Fruit fly (Drosophila melanogaster) whole organism, wandering third instar larva: ENCODE measurements around the gene CG11322.
A peak's percentile ranks its signal among the peaks of the same experiment; 100 is the strongest.

Experiments used
- Abd-B ChIP-seq: fragments of >200 bp; optimal IDR thresholded peaks from 2 replicates; lab custom pipeline; 2017; ENCODE audit warnings: missing biosample characterization, missing genetic modification characterization
- CG32264 ChIP-seq: fragments of 200-800 bp; sonication (Bioruptor generic); optimal IDR thresholded peaks from 2 replicates; lab custom pipeline; 2016; ENCODE audit warnings: missing biosample characterization, missing genetic modification characterization
- CG9705 ChIP-seq: fragments of 200-800 bp; sonication (Bioruptor generic); optimal IDR thresholded peaks from 2 replicates; lab custom pipeline; 2018; ENCODE audit warnings: missing biosample characterization, mild to moderate bottlenecking, missing genetic modification characterization
- CrebA ChIP-seq: fragments of 200-800 bp; sonication (Bioruptor generic); optimal IDR thresholded peaks from 2 replicates; lab custom pipeline; 2016; ENCODE audit warnings: missing biosample characterization, mild to moderate bottlenecking, missing genetic modification characterization, borderline replicate concordance
- Dfd ChIP-seq: fragments of >200 bp; optimal IDR thresholded peaks from 2 replicates; lab custom pipeline; 2017; ENCODE audit warnings: missing biosample characterization, missing genetic modification characterization
- Dif ChIP-seq: fragments of 200-275, 200-300 bp; sonication (Bioruptor generic); optimal IDR thresholded peaks from 2 replicates; lab custom pipeline; 2018; ENCODE audit warnings: missing biosample characterization, missing genetic modification characterization; ENCODE audit not compliant: partially characterized antibody
- HLH106 ChIP-seq: fragments of 200-800 bp; optimal IDR thresholded peaks from 3 replicates; lab custom pipeline; 2019; ENCODE audit warnings: missing biosample characterization, mild to moderate bottlenecking, missing genetic modification characterization, moderate library complexity
- Hr78 ChIP-seq: fragments of >200 bp; optimal IDR thresholded peaks from 2 replicates; lab custom pipeline; 2017; ENCODE audit warnings: missing biosample characterization, missing genetic modification characterization
- Mio ChIP-seq: sonication (Bioruptor generic); optimal IDR thresholded peaks from 2 replicates; lab custom pipeline; 2016; ENCODE audit warnings: missing biosample characterization, missing genetic modification characterization
- Myc ChIP-seq: fragments of >200 bp; optimal IDR thresholded peaks from 2 replicates; lab custom pipeline; 2017
- N ChIP-seq: fragments of >200 bp; optimal IDR thresholded peaks from 2 replicates; lab custom pipeline; 2018; ENCODE audit warnings: missing biosample characterization, missing external identifiers, missing genetic modification characterization
- OdsH ChIP-seq: fragments of 200-800 bp; sonication (Bioruptor generic); optimal IDR thresholded peaks from 2 replicates; lab custom pipeline; 2016; ENCODE audit warnings: missing biosample characterization, mild to moderate bottlenecking, missing genetic modification characterization
- Rel ChIP-seq, 2 experiments: fragments of 200-800 bp; sonication (Bioruptor generic) in 1 of 2; optimal IDR thresholded peaks; 2 replicates in 1 of 2; 3 replicates in 1 of 2; lab custom pipeline; 2016 to 2019; ENCODE audit warnings: mild to moderate bottlenecking in 2 of 2, missing biosample characterization in 2 of 2, missing genetic modification characterization in 2 of 2, moderate library complexity in 1 of 2
- Sp1 ChIP-seq: fragments of 200-800 bp; sonication (Bioruptor generic); optimal IDR thresholded peaks from 3 replicates; lab custom pipeline; 2019; ENCODE audit warnings: missing biosample characterization, mild to moderate bottlenecking, missing genetic modification characterization, moderate library complexity
- Vsx2 ChIP-seq: fragments of 200-300, 225-300 bp; sonication (Bioruptor generic); optimal IDR thresholded peaks from 2 replicates; lab custom pipeline; 2018; ENCODE audit warnings: missing biosample characterization, missing genetic modification characterization; ENCODE audit not compliant: partially characterized antibody
- br ChIP-seq: fragments of 200-800 bp; sonication (Bioruptor generic); optimal IDR thresholded peaks from 2 replicates; lab custom pipeline; 2016; ENCODE audit warnings: missing biosample characterization, missing genetic modification characterization
- brk ChIP-seq: fragments of 200-800 bp; sonication (Bioruptor generic); optimal IDR thresholded peaks from 2 replicates; lab custom pipeline; 2016; ENCODE audit warnings: missing biosample characterization, mild to moderate bottlenecking, missing genetic modification characterization
- dl ChIP-seq, 2 experiments: fragments of 175-275, 200-275 bp in 1 of 2; fragments of 200-275 bp in 1 of 2; sonication (Bioruptor generic); optimal IDR thresholded peaks; lab custom pipeline; 2018; ENCODE audit warnings: mild to moderate bottlenecking in 2 of 2, missing biosample characterization in 2 of 2, missing genetic modification characterization in 2 of 2, moderate library complexity in 2 of 2; ENCODE audit not compliant: partially characterized antibody in 2 of 2, insufficient read depth in 1 of 2
- dmrt93B ChIP-seq: fragments of 200-800 bp; sonication (Bioruptor generic); optimal IDR thresholded peaks from 2 replicates; lab custom pipeline; 2018; ENCODE audit warnings: missing biosample characterization, mild to moderate bottlenecking, missing genetic modification characterization
- dsf ChIP-seq: sonication (Bioruptor generic); optimal IDR thresholded peaks from 2 replicates; lab custom pipeline; 2016; ENCODE audit warnings: missing biosample characterization, missing genetic modification characterization, borderline replicate concordance
- ey ChIP-seq: fragments of 200-800 bp; sonication (Bioruptor generic); optimal IDR thresholded peaks from 2 replicates; lab custom pipeline; 2016; ENCODE audit warnings: missing biosample characterization, missing genetic modification characterization
- fru ChIP-seq: fragments of 200-800 bp; sonication (Bioruptor generic); optimal IDR thresholded peaks from 3 replicates; lab custom pipeline; 2016; ENCODE audit warnings: missing biosample characterization, mild to moderate bottlenecking, missing genetic modification characterization
- h ChIP-seq: fragments of 200-800 bp; sonication (Bioruptor generic); optimal IDR thresholded peaks from 3 replicates; lab custom pipeline; 2016; ENCODE audit warnings: missing biosample characterization, mild to moderate bottlenecking, missing genetic modification characterization
- jim ChIP-seq: fragments of 175-275, 200-325 bp; sonication (Bioruptor generic); optimal IDR thresholded peaks from 2 replicates; lab custom pipeline; 2016; ENCODE audit warnings: missing biosample characterization, mild to moderate bottlenecking, missing genetic modification characterization
- psq ChIP-seq: fragments of 200-800 bp; sonication (Bioruptor generic); optimal IDR thresholded peaks from 3 replicates; lab custom pipeline; 2017; ENCODE audit warnings: missing biosample characterization, mild to moderate bottlenecking, missing genetic modification characterization, moderate library complexity
- rgr ChIP-seq: fragments of 200-800 bp; sonication (Bioruptor generic); optimal IDR thresholded peaks from 3 replicates; lab custom pipeline; 2016; ENCODE audit warnings: missing biosample characterization, mild to moderate bottlenecking, missing genetic modification characterization
- sage ChIP-seq: fragments of 200-800 bp; sonication (Bioruptor generic); optimal IDR thresholded peaks from 2 replicates; lab custom pipeline; 2016; ENCODE audit warnings: missing biosample characterization, mild to moderate bottlenecking, missing genetic modification characterization
- sv ChIP-seq: fragments of 200-800 bp; sonication (Bioruptor generic); optimal IDR thresholded peaks from 3 replicates; lab custom pipeline; 2016; ENCODE audit warnings: missing biosample characterization, missing genetic modification characterization
- tai ChIP-seq: sonication (Bioruptor generic); optimal IDR thresholded peaks from 2 replicates; lab custom pipeline; 2016; ENCODE audit warnings: missing biosample characterization, missing genetic modification characterization
- usp ChIP-seq: fragments of >200 bp; optimal IDR thresholded peaks from 2 replicates; lab custom pipeline; 2017; ENCODE audit warnings: missing biosample characterization, missing genetic modification characterization
- woc ChIP-seq: sonication (Bioruptor generic); optimal IDR thresholded peaks from 2 replicates; lab custom pipeline; 2016; ENCODE audit warnings: missing biosample characterization, mild to moderate bottlenecking, missing genetic modification characterization

Gene CG11322

dm6 chr2L:6741980-6742591, 17.3 kb downstream of the CG11322 start, which contains the start of gene meng:
TSS of gene meng (plus strand) at chr2L:6742502.
- TF ChIP-seq CrebA (GFP tag; lab: Kevin White, UChicago) (no peak), br (GFP tag; lab: Kevin White, UChicago) (no peak), woc (GFP tag; lab: Kevin White, UChicago) (no peak), Hr78 (no peak), Mio (no peak), Rel (GFP tag; optimal IDR thresholded peaks at IDR 0.05; lab: Kevin White, UChicago) (no peak), Rel (tag; optimal IDR thresholded peaks at IDR 0.05; lab: Kevin White, UChicago) (no peak), Dif (no peak), Dfd (GFP tag; lab: Kevin White, UChicago) (no peak), h (GFP tag; lab: Kevin White, UChicago) (no peak), dsf (no peak), OdsH (GFP tag; lab: Kevin White, UChicago) (no peak), tai (no peak), Myc (no peak), psq (no peak), dl (GFP tag; optimal IDR thresholded peaks at IDR 0.05; lab: Kevin White, UChicago; ENCODE audit: insufficient read depth in 1 of 2, partially characterized antibody in 2 of 2) (no peak), sage (GFP tag; lab: Kevin White, UChicago) (no peak), Vsx2 (GFP tag; lab: Kevin White, UChicago) (no peak), sv (GFP tag; lab: Kevin White, UChicago) (no peak)

- no peak for TF ChIP-seq Hr78
- no peak for TF ChIP-seq brk (GFP tag; lab: Kevin White, UChicago)
- no peak for TF ChIP-seq CrebA (GFP tag; lab: Kevin White, UChicago)
- TF ChIP-seq sv (GFP tag; lab: Kevin White, UChicago) = no peak
- TF ChIP-seq h (GFP tag; lab: Kevin White, UChicago) = no peak
- TF ChIP-seq Myc = no peak
- TF ChIP-seq jim (GFP tag; lab: Kevin White, UChicago) = no peak
- TF ChIP-seq OdsH (GFP tag; lab: Kevin White, UChicago) = no peak
- no peak for TF ChIP-seq woc (GFP tag; lab: Kevin White, UChicago)
- TF ChIP-seq Vsx2 (GFP tag; lab: Kevin White, UChicago) = no peak
- TF ChIP-seq HLH106 (tag; lab: Kevin White, UChicago) = no peak
- TF ChIP-seq rgr (GFP tag; lab: Kevin White, UChicago) = no peak
- TF ChIP-seq CG32264 (GFP tag; lab: Kevin White, UChicago) = no peak
Measured at dm6 chr2L:6740088-6740487, 19.3 kb downstream of the CG11322 start, which contains the start of gene TTLL3A. TSS of gene TTLL3A (minus strand) at chr2L:6740188.

dm6 chr2L:6732566-6732965, 26.9 kb downstream of the CG11322 start, which contains the start of gene TTLL3B:
TSS of gene TTLL3B (plus strand) at chr2L:6732866.
- no peak for TF ChIP-seq usp
- TF ChIP-seq dmrt93B (GFP tag; lab: Kevin White, UChicago) = no peak

dm6 chr2L:6723750-6724503, 35.5 kb downstream of the CG11322 start, which contains the start of gene Liprin-alpha:
TSS of gene Liprin-alpha (plus strand) at chr2L:6723903.
- TF ChIP-seq HLH106 (tag; lab: Kevin White, UChicago) (no peak), dl (GFP tag; optimal IDR thresholded peaks at IDR 0.05; lab: Kevin White, UChicago; ENCODE audit: insufficient read depth in 1 of 2, partially characterized antibody in 2 of 2) (no peak), br (GFP tag; lab: Kevin White, UChicago) (no peak), CG9705 (GFP tag; lab: Kevin White, UChicago) (no peak), fru (GFP tag; lab: Kevin White, UChicago) (no peak), Sp1 (GFP tag; lab: Kevin White, UChicago) (no peak), N (GFP tag; lab: Kevin White, UChicago) (peak; percentile 89), ey (no peak), Abd-B (peak; percentile 25), sv (GFP tag; lab: Kevin White, UChicago) (no peak), brk (GFP tag; lab: Kevin White, UChicago) (no peak), OdsH (GFP tag; lab: Kevin White, UChicago) (no peak), Dfd (GFP tag; lab: Kevin White, UChicago) (no peak)
